Worm (Caenorhabditis elegans): ENCODE results near the gene cul-2.

DNA sequence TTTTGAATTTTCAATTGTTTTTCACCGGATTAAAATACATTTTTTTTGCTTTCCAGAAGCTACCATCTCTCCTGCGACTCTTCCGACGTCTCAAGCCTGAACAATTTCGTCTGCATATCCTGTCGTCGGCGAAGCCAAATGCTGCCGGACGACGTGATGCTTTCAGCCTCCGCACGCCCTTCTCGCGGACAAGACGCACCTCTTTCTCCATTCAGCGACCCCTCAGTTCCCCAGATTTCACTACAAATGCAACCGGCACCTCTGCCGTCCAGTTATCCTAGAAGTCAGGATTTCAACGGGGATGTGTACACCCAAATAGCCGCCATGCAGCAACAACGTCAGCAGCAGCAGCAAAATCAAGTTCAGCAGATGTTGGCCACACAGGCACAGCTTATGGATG lies 42.8 kb upstream of the cul-2 start:
- TF ChIP-seq fos-1 (tag; optimal IDR thresholded peaks at IDR 0.05) (no peak), nhr-237 (tag; optimal IDR thresholded peaks at IDR 0.05) (no peak), egl-43 (GFP tag; IDR thresholded peaks at IDR 0.05) (no peak), vab-7 (GFP tag; IDR thresholded peaks at IDR 0.05) (no peak), ceh-62 (tag; optimal IDR thresholded peaks at IDR 0.05) (no peak), nhr-48 (tag; optimal IDR thresholded peaks at IDR 0.05) (no peak), zfp-2 (tag; optimal IDR thresholded peaks at IDR 0.05) (no peak), ama-1 (optimal IDR thresholded peaks at IDR 0.05) (no peak), unc-62 (GFP tag; optimal IDR thresholded peaks at IDR 0.05 in 1 of 2) (no peak), unc-62 (tag; optimal IDR thresholded peaks at IDR 0.05) (no peak)
